Worm (Caenorhabditis elegans) whole organism, young adult: ENCODE data around the gene K03H1.12.

Source experiments
- D2030.7 ChIP-seq: fragments of 200-800 bp; sonication (Bioruptor generic); IDR thresholded peaks from 2 replicates; pipeline ENCODE4 v1.3.6; 2022; ENCODE audit warnings: missing genetic modification reagents, missing genetic modification characterization, missing compliant biosample characterization
- madf-6 ChIP-seq: fragments of 200-800 bp; sonication (Bioruptor generic); IDR thresholded peaks from 2 replicates; pipeline ENCODE4 v1.3.6; 2022; ENCODE audit warnings: missing genetic modification reagents, missing genetic modification characterization, missing compliant biosample characterization
- pha-4 ChIP-seq: fragments of 150-350 bp; sonication (generic microtip); optimal IDR thresholded peaks from 2 replicates; lab custom pipeline; 2014; ENCODE audit warnings: missing biosample characterization, missing genetic modification reagents, missing genetic modification characterization
- sea-2 ChIP-seq: fragments of 200-800 bp; sonication (Bioruptor generic); IDR thresholded peaks from 2 replicates; pipeline ENCODE4 v1.3.6; 2022; ENCODE audit warnings: missing genetic modification characterization, missing compliant biosample characterization

ce11 chrIII:9951864-9952263 lies 10.4 kb downstream of the K03H1.12 start, which contains the start of gene K03H1.11:
- TF ChIP-seq pha-4 (tag; lab: Kevin White, UChicago) (no peak), sea-2 (GFP tag; lab: Robert Waterston, UW) (no peak), D2030.7 (GFP tag; lab: Robert Waterston, UW) (no peak), madf-6 (GFP tag; lab: Robert Waterston, UW) (no peak)
